Fruit fly (Drosophila melanogaster) S2 (cell line): ENCODE results near the gene CG4281.

Source experiments
- CG8478 ChIP-seq: fragments of >200 bp; optimal IDR thresholded peaks from 2 replicates; lab custom pipeline; 2018
- CTCF ChIP-seq, 2 experiments: fragments of >200 bp; optimal IDR thresholded peaks; 2 replicates each; lab custom pipeline; 2018

DNA sequence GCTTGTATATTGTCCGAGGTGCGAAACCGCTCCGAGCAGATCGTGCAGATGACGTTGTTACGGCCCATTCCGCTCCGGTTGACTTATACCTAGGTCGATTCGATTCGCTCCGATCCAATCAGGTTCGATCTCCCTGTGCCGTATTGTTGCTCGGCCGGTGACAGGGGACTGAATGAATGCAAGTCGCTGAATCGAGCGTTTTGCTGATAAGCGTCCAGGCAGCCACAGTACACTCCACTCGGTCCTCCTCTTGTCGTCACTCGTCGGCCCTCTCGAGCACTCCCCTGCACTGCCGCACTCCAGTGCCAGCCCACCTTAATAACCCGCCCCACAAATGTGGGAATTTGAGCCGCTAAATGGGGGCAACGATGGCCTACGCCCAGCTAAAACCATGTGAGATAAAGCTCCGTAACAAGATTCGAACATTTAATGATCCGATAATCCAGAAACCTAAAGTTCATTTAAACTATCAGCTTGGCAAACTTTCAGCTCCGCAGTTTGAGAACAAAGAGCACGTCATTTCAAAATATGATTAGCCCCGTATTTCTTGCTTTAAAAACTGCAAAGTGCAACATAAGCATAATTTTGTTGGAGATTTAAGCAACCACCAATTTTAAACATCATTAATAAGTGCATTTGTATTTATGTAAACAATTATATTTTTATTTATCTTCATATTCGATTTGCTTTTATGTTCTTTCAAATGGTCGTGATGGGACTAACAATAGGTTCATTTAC, 21.1 kb downstream of the CG4281 start, which contains the start of gene CG4325:
- TF ChIP-seq CTCF (optimal IDR thresholded peaks at IDR 0.05; lab: Kevin White, UChicago) (no peak), CG8478 (lab: Kevin White, UChicago) (no peak)
